Worm (Caenorhabditis elegans) whole organism, L4/young adult: ENCODE data around the gene F18A12.7.

Experiments
- dao-5 ChIP-seq: sonication (generic microtip); optimal IDR thresholded peaks from 2 replicates; lab custom pipeline; 2016; ENCODE audit warnings: missing genotype, missing genetic modification characterization, moderate library complexity, missing compliant biosample characterization
- him-1 ChIP-seq: sonication (generic microtip); optimal IDR thresholded peaks from 2 replicates; lab custom pipeline; 2016; ENCODE audit warnings: missing genotype, missing genetic modification reagents, missing genetic modification characterization, missing compliant biosample characterization

DNA sequence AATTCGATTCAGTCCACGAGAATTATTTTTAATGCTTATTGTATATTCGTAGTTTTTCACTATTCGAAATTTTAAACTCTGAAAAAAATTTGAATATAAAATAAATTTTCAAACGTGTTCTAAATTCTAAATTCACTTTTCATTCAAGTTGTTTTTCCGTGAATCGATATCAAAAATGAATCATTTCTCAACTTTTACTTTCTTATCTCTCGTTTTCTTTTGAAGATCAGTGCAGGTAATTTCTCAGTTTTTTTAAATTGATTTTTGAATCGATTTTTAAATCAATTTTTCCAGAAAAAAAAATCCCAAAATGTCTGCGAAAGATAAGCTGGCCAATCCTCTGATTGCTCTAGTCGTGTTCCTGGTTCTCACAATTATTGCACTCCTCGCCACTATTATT is 2.2 kb upstream of the F18A12.7 start, which contains the start of gene nep-6:
- no peak for TF ChIP-seq him-1 (tag; lab: Kevin White, UChicago)
- no peak for TF ChIP-seq dao-5 (tag; lab: Kevin White, UChicago)
